Fruit fly (Drosophila melanogaster) whole organism, embryonic: Measurements from ENCODE around the gene CG2772.

Experiments
- B-H1 ChIP-seq: fragments of 200-800 bp; sonication (Bioruptor generic); IDR thresholded peaks from 3 replicates; pipeline ENCODE4 v1.3.6; 2022; ENCODE audit warnings: missing biosample characterization, missing genetic modification characterization
- CG10543 ChIP-seq: fragments of 200-800 bp; sonication (Bioruptor generic); optimal IDR thresholded peaks from 3 replicates; lab custom pipeline; 2017; ENCODE audit warnings: missing biosample characterization, mild to moderate bottlenecking, missing genetic modification characterization, moderate library complexity
- CG10565 ChIP-seq: fragments of 200-800 bp; sonication (Bioruptor generic); optimal IDR thresholded peaks from 3 replicates; lab custom pipeline; 2016; ENCODE audit warnings: missing biosample characterization, mild to moderate bottlenecking, missing genetic modification characterization
- CG14050 ChIP-seq: fragments of 200-800 bp; sonication (Bioruptor generic); IDR thresholded peaks from 3 replicates; pipeline ENCODE4 v1.3.6; 2022; ENCODE audit warnings: missing biosample characterization, missing genetic modification characterization
- CG14441 ChIP-seq: fragments of 200-800 bp; sonication (Bioruptor generic); IDR thresholded peaks from 2 replicates; pipeline ENCODE4 v1.3.6; 2022; ENCODE audit warnings: missing biosample characterization, missing genetic modification characterization
- CG15011 ChIP-seq: fragments of 200-800 bp; sonication (Bioruptor generic); optimal IDR thresholded peaks from 3 replicates; lab custom pipeline; 2018; ENCODE audit warnings: missing biosample characterization, mild to moderate bottlenecking, missing genetic modification characterization
- CG15696 ChIP-seq: fragments of 200-800 bp; sonication (Bioruptor generic); optimal IDR thresholded peaks from 2 replicates; lab custom pipeline; 2019; ENCODE audit warnings: missing biosample characterization, mild to moderate bottlenecking, missing genetic modification characterization, moderate library complexity
- CG1647 ChIP-seq: fragments of 200-800 bp; sonication (Bioruptor generic); optimal IDR thresholded peaks from 3 replicates; lab custom pipeline; 2016; ENCODE audit warnings: missing biosample characterization, missing genetic modification characterization
- CG16813 ChIP-seq: fragments of 200-800 bp; sonication (Bioruptor generic); IDR thresholded peaks from 3 replicates; pipeline ENCODE4 v1.3.6; 2022; ENCODE audit warnings: missing biosample characterization, missing genetic modification characterization; ENCODE audit not compliant: partially characterized antibody
- CG16815 ChIP-seq: fragments of 200-800 bp; sonication (Bioruptor generic); optimal IDR thresholded peaks from 3 replicates; lab custom pipeline; 2017; ENCODE audit warnings: missing biosample characterization, mild to moderate bottlenecking, missing genetic modification characterization
- CG17361 ChIP-seq: fragments of 200-800 bp; sonication (Bioruptor generic); IDR thresholded peaks from 3 replicates; pipeline ENCODE4 v1.3.6; 2022; ENCODE audit warnings: missing biosample characterization, missing genetic modification characterization
- CG18011 ChIP-seq: fragments of 200-800 bp; sonication (Bioruptor generic); optimal IDR thresholded peaks from 2 replicates; lab custom pipeline; 2017; ENCODE audit warnings: missing biosample characterization, missing genetic modification characterization, mild to moderate bottlenecking, moderate library complexity, missing genotype
- CG2199 ChIP-seq: fragments of 200-800 bp; sonication (Bioruptor generic); IDR thresholded peaks from 3 replicates; pipeline ENCODE4 v1.3.6; 2022; ENCODE audit warnings: missing biosample characterization, missing genetic modification characterization
- CG30431 ChIP-seq: fragments of 200-800 bp; sonication (Bioruptor generic); optimal IDR thresholded peaks from 2 replicates; lab custom pipeline; 2017; ENCODE audit warnings: missing biosample characterization, missing genetic modification characterization
- CG3163 ChIP-seq: fragments of 200-800 bp; sonication (Bioruptor generic); optimal IDR thresholded peaks from 3 replicates; lab custom pipeline; 2016; ENCODE audit warnings: missing biosample characterization, missing genetic modification characterization
- CG34422 ChIP-seq: fragments of 200-800 bp; sonication (Bioruptor generic); IDR thresholded peaks from 3 replicates; pipeline ENCODE4 v1.3.6; 2022; ENCODE audit warnings: missing biosample characterization, missing genetic modification characterization
- CG3726 ChIP-seq: fragments of 200-800 bp; sonication (Bioruptor generic); IDR thresholded peaks from 3 replicates; pipeline ENCODE4, ENCODE4 v1.3.6; 2022; ENCODE audit warnings: missing biosample characterization, missing genetic modification characterization
- CG4707 ChIP-seq: fragments of 200-800 bp; sonication (Bioruptor generic); optimal IDR thresholded peaks from 2 replicates; lab custom pipeline; 2018; ENCODE audit warnings: missing biosample characterization, mild to moderate bottlenecking, missing genetic modification characterization, moderate library complexity
- CG5180 ChIP-seq: fragments of 200-800 bp; sonication (Bioruptor generic); optimal IDR thresholded peaks from 3 replicates; lab custom pipeline; 2017; ENCODE audit warnings: missing biosample characterization, missing genetic modification characterization, mild to moderate bottlenecking, moderate library complexity, missing genetic modification reagents
- CG6854 ChIP-seq: fragments of 200-800 bp; sonication (Bioruptor generic); optimal IDR thresholded peaks from 3 replicates; lab custom pipeline; 2017; ENCODE audit warnings: missing biosample characterization, mild to moderate bottlenecking, missing genetic modification characterization
- CG7357 ChIP-seq: fragments of 200-800 bp; sonication (Bioruptor generic); IDR thresholded peaks from 3 replicates; pipeline ENCODE4 v1.3.6; 2022; ENCODE audit warnings: missing biosample characterization, missing genetic modification characterization
- CG7963 ChIP-seq: fragments of 200-800 bp; sonication (Bioruptor generic); IDR thresholded peaks from 3 replicates; pipeline ENCODE4 v1.3.6; 2022; ENCODE audit warnings: missing biosample characterization, missing genetic modification characterization; ENCODE audit not compliant: partially characterized antibody
- CG8388 ChIP-seq: fragments of 200-800 bp; sonication (Bioruptor generic); optimal IDR thresholded peaks from 2 replicates; lab custom pipeline; 2019; ENCODE audit warnings: missing biosample characterization, mild to moderate bottlenecking, missing genetic modification characterization, moderate library complexity
- CG8765 ChIP-seq: fragments of 200-800 bp; sonication (Bioruptor generic); IDR thresholded peaks from 2 replicates; pipeline ENCODE4 v1.3.6; 2022; ENCODE audit warnings: missing biosample characterization, missing genetic modification characterization
- CG9876 ChIP-seq: fragments of 200-800 bp; sonication (Bioruptor generic); optimal IDR thresholded peaks from 2 replicates; lab custom pipeline; 2016; ENCODE audit warnings: missing biosample characterization, missing genetic modification characterization
- Dref ChIP-seq: fragments of 200-800 bp; sonication (Bioruptor generic); IDR thresholded peaks from 2 replicates; pipeline ENCODE4 v1.3.6; 2022; ENCODE audit warnings: missing biosample characterization, missing genetic modification characterization
- Eip74EF ChIP-seq, 2 experiments: fragments of 200-800 bp in 1 of 2; fragments of >200 bp in 1 of 2; sonication (Bioruptor generic) in 1 of 2; optimal IDR thresholded peaks; 2 replicates each; lab custom pipeline; 2017 to 2019; ENCODE audit warnings: missing biosample characterization in 2 of 2, missing genetic modification characterization in 2 of 2, mild to moderate bottlenecking in 1 of 2, moderate library complexity in 1 of 2
- HmgD ChIP-seq: fragments of 200-800 bp; sonication (Bioruptor generic); optimal IDR thresholded peaks from 3 replicates; lab custom pipeline; 2016; ENCODE audit warnings: missing biosample characterization, missing genetic modification characterization
- Meics ChIP-seq: fragments of 200-800 bp; sonication (Bioruptor generic); optimal IDR thresholded peaks from 2 replicates; lab custom pipeline; 2017; ENCODE audit warnings: missing biosample characterization, mild to moderate bottlenecking, missing genetic modification characterization
- Ptx1 ChIP-seq: fragments of 200-800 bp; sonication (Bioruptor generic); IDR thresholded peaks from 2 replicates; pipeline ENCODE4 v1.3.6; 2022; ENCODE audit warnings: missing biosample characterization, missing genetic modification characterization
- Rx ChIP-seq: fragments of 200-800 bp; sonication (Bioruptor generic); IDR thresholded peaks from 2 replicates; pipeline ENCODE4 v1.3.6; 2022; ENCODE audit warnings: missing biosample characterization, missing genetic modification characterization
- bab2 ChIP-seq: fragments of 200-800 bp; sonication (Bioruptor generic); optimal IDR thresholded peaks from 2 replicates; lab custom pipeline; 2016; ENCODE audit warnings: missing biosample characterization, missing genetic modification characterization
- bigmax ChIP-seq: fragments of 200-800 bp; sonication (Bioruptor generic); optimal IDR thresholded peaks from 2 replicates; lab custom pipeline; 2018; ENCODE audit warnings: missing biosample characterization, mild to moderate bottlenecking, missing genetic modification characterization
- crol ChIP-seq: fragments of 200-800 bp; sonication (Bioruptor generic); IDR thresholded peaks from 2 replicates; pipeline ENCODE4 v1.3.6; 2022; ENCODE audit warnings: missing biosample characterization, missing genetic modification characterization
- dati ChIP-seq: fragments of 200-800 bp; sonication (Bioruptor generic); IDR thresholded peaks from 2 replicates; pipeline ENCODE4 v1.3.6; 2022; ENCODE audit warnings: missing biosample characterization, missing genetic modification characterization
- dmrt99B ChIP-seq: fragments of 200-800 bp; sonication (Bioruptor generic); optimal IDR thresholded peaks from 2 replicates; lab custom pipeline; 2018; ENCODE audit warnings: missing biosample characterization, mild to moderate bottlenecking, missing genetic modification characterization, moderate library complexity
- eve ChIP-seq, 2 experiments: fragments of >200 bp; optimal IDR thresholded peaks; 2 replicates each; lab custom pipeline; 2017; ENCODE audit warnings: missing biosample characterization in 2 of 2, missing genetic modification characterization in 2 of 2
- fd102C ChIP-seq: fragments of 200-800 bp; sonication (Bioruptor generic); optimal IDR thresholded peaks from 2 replicates; lab custom pipeline; 2018; ENCODE audit warnings: missing biosample characterization, mild to moderate bottlenecking, missing genetic modification characterization, moderate library complexity
- ftz-f1 ChIP-seq: fragments of 200-800 bp; sonication (Bioruptor generic); optimal IDR thresholded peaks from 2 replicates; lab custom pipeline; 2016; ENCODE audit warnings: missing biosample characterization, missing genetic modification characterization
- gce ChIP-seq: fragments of 200-800 bp; sonication (Bioruptor generic); IDR thresholded peaks from 3 replicates; pipeline ENCODE4 v1.3.6; 2022; ENCODE audit warnings: missing biosample characterization, missing genetic modification characterization
- gcm ChIP-seq: fragments of 200-800 bp; sonication (Bioruptor generic); optimal IDR thresholded peaks from 2 replicates; lab custom pipeline; 2019; ENCODE audit warnings: missing biosample characterization, mild to moderate bottlenecking, missing genetic modification characterization, moderate library complexity
- gsb-n ChIP-seq: fragments of 200-800 bp; sonication (Bioruptor generic); optimal IDR thresholded peaks from 3 replicates; lab custom pipeline; 2018; ENCODE audit warnings: missing biosample characterization, mild to moderate bottlenecking, missing genetic modification characterization
- hb ChIP-seq: fragments of 200-800 bp; sonication (Bioruptor generic); IDR thresholded peaks from 3 replicates; pipeline ENCODE4 v1.3.6; 2022; ENCODE audit warnings: missing biosample characterization, missing genetic modification characterization; ENCODE audit not compliant: partially characterized antibody
- hth ChIP-seq: fragments of >200 bp; optimal IDR thresholded peaks from 2 replicates; lab custom pipeline; 2017; ENCODE audit warnings: inconsistent platforms
- jigr1 ChIP-seq: fragments of 200-800 bp; sonication (Bioruptor generic); IDR thresholded peaks from 3 replicates; pipeline ENCODE4 v1.3.6; 2022; ENCODE audit warnings: missing biosample characterization, missing genetic modification characterization
- pfk ChIP-seq: fragments of 200-800 bp; sonication (Bioruptor generic); optimal IDR thresholded peaks from 2 replicates; lab custom pipeline; 2018; ENCODE audit warnings: missing biosample characterization, mild to moderate bottlenecking, missing genetic modification characterization, moderate library complexity
- scrt ChIP-seq: fragments of 200-800 bp; sonication (Bioruptor generic); optimal IDR thresholded peaks from 2 replicates; lab custom pipeline; 2018; ENCODE audit warnings: missing biosample characterization, mild to moderate bottlenecking, missing genetic modification characterization, moderate library complexity
- sens-2 ChIP-seq: fragments of 200-800 bp; sonication (Bioruptor generic); IDR thresholded peaks from 2 replicates; pipeline ENCODE4 v1.3.6; 2022; ENCODE audit warnings: missing biosample characterization, missing genetic modification characterization
- sim ChIP-seq: fragments of 200-800 bp; sonication (Bioruptor generic); IDR thresholded peaks from 2 replicates; pipeline ENCODE4 v1.3.6; 2022; ENCODE audit warnings: missing biosample characterization, missing genetic modification characterization
- unpg ChIP-seq: fragments of 200-800 bp; sonication (Bioruptor generic); optimal IDR thresholded peaks from 3 replicates; lab custom pipeline; 2018; ENCODE audit warnings: missing biosample characterization, mild to moderate bottlenecking, missing genetic modification characterization, moderate library complexity
- zf30C ChIP-seq: fragments of 200-800 bp; sonication (Bioruptor generic); optimal IDR thresholded peaks from 3 replicates; lab custom pipeline; 2018; ENCODE audit warnings: missing biosample characterization, mild to moderate bottlenecking, missing genetic modification characterization

Gene CG2772

dm6 chr2L:3475948-3476347, 30.2 kb downstream of the CG2772 start (continued):
- TF ChIP-seq CG14050 (GFP tag; lab: Robert Waterston, UW) (no peak; the same call in 2 of the 3 replicates), Eip74EF (GFP tag; optimal IDR thresholded peaks at IDR 0.05; lab: Kevin White, UChicago) (peak in 1 of 2 experiments; percentile 54), sim (GFP tag; lab: Robert Waterston, UW) (no peak), bab2 (GFP tag; lab: Kevin White, UChicago) (peak; percentile 50), Ptx1 (GFP tag; lab: Robert Waterston, UW) (peak; percentile 82), crol (GFP tag; lab: Robert Waterston, UW) (no peak), scrt (GFP tag; lab: Kevin White, UChicago) (peak; percentile 21), sens-2 (GFP tag; lab: Robert Waterston, UW) (no peak), CG18011 (GFP tag; lab: Kevin White, UChicago) (peak; percentile 38), CG4707 (GFP tag; lab: Kevin White, UChicago) (no peak), CG34422 (GFP tag; lab: Robert Waterston, UW) (peak; percentile 81), CG10543 (GFP tag; lab: Kevin White, UChicago) (peak; percentile 21), CG17361 (peak; percentile 72; the same call in 2 of the 3 replicates), jigr1 (GFP tag; lab: Robert Waterston, UW) (no peak), CG5180 (GFP tag; lab: Kevin White, UChicago) (peak; percentile 47), gce (GFP tag; lab: Robert Waterston, UW) (no peak), CG8765 (GFP tag; lab: Robert Waterston, UW) (no peak), unpg (GFP tag; lab: Kevin White, UChicago) (peak; percentile 57), CG9876 (GFP tag; lab: Kevin White, UChicago) (no peak), CG3163 (GFP tag; lab: Kevin White, UChicago) (no peak), CG14441 (0 out of 2 replicates have a peak, but pooled peaks have one; percentile 54), CG3726 (GFP tag; lab: Robert Waterston, UW) (0 out of 3 replicates have a peak, but pooled peaks have one; percentile 18), CG15011 (peak; percentile 26), CG8388 (GFP tag; lab: Kevin White, UChicago) (peak; percentile 27), Meics (peak; percentile 83), zf30C (GFP tag; lab: Kevin White, UChicago) (no peak), hth (lab: Kevin White, UChicago) (no peak), gsb-n (tag; lab: Kevin White, UChicago) (no peak), HmgD (GFP tag; lab: Kevin White, UChicago) (no peak), eve (GFP tag; optimal IDR thresholded peaks at IDR 0.05; lab: Kevin White, UChicago) (no peak), dati (GFP tag; lab: Robert Waterston, UW) (no peak), gcm (peak; percentile 3), CG16815 (GFP tag; lab: Kevin White, UChicago) (no peak), hb (GFP tag; lab: Robert Waterston, UW) (no peak), fd102C (GFP tag; lab: Kevin White, UChicago) (no peak), CG2199 (GFP tag; lab: Robert Waterston, UW) (no peak), bigmax (GFP tag; lab: Kevin White, UChicago) (no peak), Dref (GFP tag; lab: Robert Waterston, UW) (no peak), CG1647 (no peak), CG15696 (tag; lab: Kevin White, UChicago) (no peak), ftz-f1 (GFP tag; lab: Kevin White, UChicago) (no peak), CG16813 (GFP tag; lab: Robert Waterston, UW) (no peak), CG7357 (GFP tag; lab: Robert Waterston, UW) (0 out of 3 replicates have a peak, but pooled peaks have one; percentile 23), CG30431 (peak; percentile 12), CG6854 (GFP tag; lab: Kevin White, UChicago) (peak; percentile 3), CG10565 (GFP tag; lab: Kevin White, UChicago) (no peak), dmrt99B (tag; lab: Kevin White, UChicago) (peak; percentile 78), B-H1 (GFP tag; lab: Robert Waterston, UW) (peak; percentile 34; the same call in 2 of the 3 replicates), Rx (GFP tag; lab: Robert Waterston, UW) (no peak), CG7963 (GFP tag; lab: Robert Waterston, UW) (no peak), pfk (no peak)
